Worm (Caenorhabditis elegans): Measurements from ENCODE around the gene fbxc-53.

ce11 chrII:3681365-3682083 lies 29.6 kb upstream of the fbxc-53 start, which contains the start of gene F19B10.10:
- TF ChIP-seq flt-1 (GFP tag; IDR thresholded peaks at IDR 0.05) = no peak
- TF ChIP-seq cog-1 (tag; optimal IDR thresholded peaks at IDR 0.05) = no peak
- no peak for TF ChIP-seq T22C8.4 (GFP tag; IDR thresholded peaks at IDR 0.05)

Measured in whole organism, midembryonic.